Worm (Caenorhabditis elegans): ENCODE measurements around the gene C26D10.6.

C26D10.6 gene

DNA sequence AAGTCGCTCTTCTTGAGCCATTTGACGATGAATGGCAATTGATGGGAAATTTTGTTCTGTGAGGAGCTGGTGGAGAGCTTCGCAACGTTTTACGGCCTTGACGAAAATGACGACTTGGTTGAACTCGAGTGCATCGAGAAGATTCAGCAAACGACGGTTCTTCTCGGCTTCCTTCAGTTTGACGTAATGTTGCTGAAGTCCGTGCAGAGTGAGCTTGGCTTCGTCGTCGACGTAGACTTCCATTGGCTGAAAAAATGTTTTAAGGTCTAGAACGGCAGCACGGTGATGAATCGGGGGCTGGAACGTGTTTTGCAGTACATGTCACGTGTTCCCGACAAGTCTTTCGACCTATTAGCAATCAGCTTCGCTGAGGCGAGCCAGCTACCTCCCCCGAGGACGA is 27.1 kb downstream of the C26D10.6 start:
- TF ChIP-seq F52B5.7 (tag; optimal IDR thresholded peaks at IDR 0.05) (no peak), F23B12.7 (tag; optimal IDR thresholded peaks at IDR 0.05; ENCODE audit: insufficient read depth) (no peak), ama-1 (optimal IDR thresholded peaks at IDR 0.05) (no peak), ama-1 (GFP tag; optimal IDR thresholded peaks at IDR 0.05) (peak in 1 of 2 experiments; percentile 28), nhr-179 (tag; optimal IDR thresholded peaks at IDR 0.05) (no peak)

DNA sequence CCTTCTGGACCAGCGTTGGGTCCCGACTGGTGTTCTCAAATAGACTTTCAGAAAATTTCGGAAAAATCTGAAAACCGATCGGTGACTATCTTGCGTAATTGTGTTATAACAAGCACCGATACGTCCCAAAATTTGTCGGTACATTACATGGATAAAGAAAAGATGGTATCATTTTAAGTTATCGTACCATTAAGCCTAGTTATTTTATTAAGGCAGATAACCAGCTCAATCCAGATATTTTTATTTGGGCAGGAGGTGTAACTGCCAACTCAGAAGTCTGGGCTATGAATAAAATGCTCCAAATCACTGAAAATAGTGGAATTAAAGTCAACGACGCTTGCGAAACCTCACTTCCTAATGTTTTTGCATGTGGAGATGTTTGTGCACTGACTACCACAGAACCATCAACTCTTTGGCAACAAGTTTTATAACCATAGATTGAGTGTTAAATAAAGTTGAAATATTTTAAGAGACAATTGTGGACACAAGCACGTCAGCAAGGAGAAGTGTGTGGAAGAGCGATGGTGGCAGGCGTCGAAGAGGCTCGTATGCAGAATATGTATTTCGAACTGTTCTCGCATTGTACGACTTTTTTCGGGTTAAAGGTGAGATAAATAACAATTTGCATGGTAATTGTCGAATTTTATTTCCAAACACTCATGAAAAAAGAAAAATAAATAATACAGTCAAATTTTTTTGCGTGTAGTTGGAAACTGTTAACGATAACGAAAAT is 28.1 kb downstream of the C26D10.6 start:
- TF ChIP-seq unc-130 (GFP tag; optimal IDR thresholded peaks at IDR 0.05) (peak; percentile 38), xnd-1 (tag; optimal IDR thresholded peaks at IDR 0.05) (peak; percentile 2), ama-1 (optimal IDR thresholded peaks at IDR 0.05) (no peak), ama-1 (GFP tag; optimal IDR thresholded peaks at IDR 0.05) (peak in 1 of 2 experiments; percentile 43), snpc-1.3 (tag; optimal IDR thresholded peaks at IDR 0.05; ENCODE audit: insufficient read depth) (no peak), D2030.7 (GFP tag; IDR thresholded peaks at IDR 0.05) (peak; percentile 37; the same call in 1 of the 2 replicates), tlf-1 (GFP tag; optimal IDR thresholded peaks at IDR 0.05) (peak; percentile 51), him-1 (tag; optimal IDR thresholded peaks at IDR 0.05) (no peak), nhr-80 (tag; optimal IDR thresholded peaks at IDR 0.05) (no peak), hrde-1 (tag; optimal IDR thresholded peaks at IDR 0.05; ENCODE audit: borderline replicate concordance) (peak; percentile 73), nhr-27 (tag; optimal IDR thresholded peaks at IDR 0.05) (no peak), Y67H2A.10 (GFP tag; conservative IDR thresholded peaks at IDR 0.05) (no peak), hsf-1 (GFP tag; IDR thresholded peaks at IDR 0.05) (peak; percentile 44; the same call in 1 of the 2 replicates), rec-8 (tag; optimal IDR thresholded peaks at IDR 0.05) (peak in 1 of 2 experiments; percentile 17), mes-4 (tag; optimal IDR thresholded peaks at IDR 0.05) (no peak), hmg-1.2 (GFP tag; IDR thresholded peaks at IDR 0.05) (peak; percentile 10), B0336.3 (GFP tag; IDR thresholded peaks at IDR 0.05) (peak; percentile 43; the same call in 1 of the 2 replicates), aptf-2 (GFP tag; conservative IDR thresholded peaks at IDR 0.05) (no peak), lin-26 (GFP tag; IDR thresholded peaks at IDR 0.05) (0 out of 2 replicates have a peak, but pooled peaks have one; percentile 30), T07F8.4 (tag; optimal IDR thresholded peaks at IDR 0.05) (no peak), Y79H2A.3 (GFP tag; conservative IDR thresholded peaks at IDR 0.05) (peak; percentile 52; the same call in 1 of the 2 replicates), snpc-4 (GFP tag; optimal IDR thresholded peaks at IDR 0.05) (peak; percentile 5), snpc-4 (tag; optimal IDR thresholded peaks at IDR 0.05) (peak in 1 of 4 experiments; percentile 17), ztf-25 (GFP tag; IDR thresholded peaks at IDR 0.05) (0 out of 2 replicates have a peak, but pooled peaks have one; percentile 34), lsl-1 (GFP tag; optimal IDR thresholded peaks at IDR 0.05) (peak; percentile 3), ceh-58 (GFP tag; IDR thresholded peaks at IDR 0.05) (0 out of 2 replicates have a peak, but pooled peaks have one; percentile 48), rcor-1 (GFP tag; IDR thresholded peaks at IDR 0.05) (0 out of 2 replicates have a peak, but pooled peaks have one; percentile 42), Y53G8AR.9 (GFP tag; conservative IDR thresholded peaks at IDR 0.05) (0 out of 2 replicates have a peak, but pooled peaks have one; percentile 50), let-526 (GFP tag; IDR thresholded peaks at IDR 0.05) (no peak), lag-1 (GFP tag; IDR thresholded peaks at IDR 0.05) (no peak), nfyb-1 (GFP tag; IDR thresholded peaks at IDR 0.05) (0 out of 2 replicates have a peak, but pooled peaks have one; percentile 56), attf-5 (GFP tag; optimal IDR thresholded peaks at IDR 0.05) (peak; percentile 2), F49E8.2 (tag; optimal IDR thresholded peaks at IDR 0.05; ENCODE audit: insufficient read depth) (peak; percentile 78), cebp-1 (GFP tag; IDR thresholded peaks at IDR 0.05) (no peak), cebp-1 (tag; optimal IDR thresholded peaks at IDR 0.05) (peak; percentile 18), madf-6 (GFP tag; IDR thresholded peaks at IDR 0.05) (peak; percentile 49; the same call in 1 of the 2 replicates), hlh-12 (tag; optimal IDR thresholded peaks at IDR 0.05) (no peak), C17E4.6 (GFP tag; IDR thresholded peaks at IDR 0.05) (0 out of 2 replicates have a peak, but pooled peaks have one; percentile 5), akir-1 (GFP tag; optimal IDR thresholded peaks at IDR 0.05) (no peak), snpc-3.4 (tag; optimal IDR thresholded peaks at IDR 0.05) (peak; percentile 67), ccch-3 (GFP tag; optimal IDR thresholded peaks at IDR 0.05) (no peak)
